Worm (Caenorhabditis elegans): ENCODE data around the gene Y54G9A.9.

ce11 chrII:13713239-13713638 is 16.3 kb upstream of the Y54G9A.9 start:
- TF ChIP-seq lsy-2 (tag; optimal IDR thresholded peaks at IDR 0.05): no peak
- TF ChIP-seq nhr-237 (tag; optimal IDR thresholded peaks at IDR 0.05): no peak
- TF ChIP-seq unc-62 (GFP tag; optimal IDR thresholded peaks at IDR 0.05): no peak
- TF ChIP-seq F13H6.1 (tag; optimal IDR thresholded peaks at IDR 0.05): no peak
- TF ChIP-seq ZK546.5 (tag; optimal IDR thresholded peaks at IDR 0.05): no peak
- no peak for TF ChIP-seq ceh-82 (tag; optimal IDR thresholded peaks at IDR 0.05)
- no peak for TF ChIP-seq egl-27 (tag; optimal IDR thresholded peaks at IDR 0.05)
- TF ChIP-seq ztf-11 (tag; optimal IDR thresholded peaks at IDR 0.05): no peak

Measured in whole organism, L2 larva.